Fruit fly (Drosophila melanogaster): Measurements from ENCODE around the gene alphaCOP.

dm6 chr3L:1661738-1662370 is 16.9 kb upstream of the alphaCOP start:
- TF ChIP-seq psq (optimal IDR thresholded peaks at IDR 0.05) (no peak), pan (optimal IDR thresholded peaks at IDR 0.05) (no peak)
